Worm (Caenorhabditis elegans) whole organism, young adult: Measurements from ENCODE around the gene abt-4.

ENCODE experiments used
- B0336.3 ChIP-seq: fragments of 200-800 bp; sonication (Bioruptor generic); IDR thresholded peaks from 2 replicates; pipeline ENCODE4 v1.3.6; 2022; ENCODE audit warnings: missing genetic modification characterization, missing compliant biosample characterization
- F33H1.4 ChIP-seq: fragments of 200-800 bp; sonication (Bioruptor generic); IDR thresholded peaks from 2 replicates; pipeline ENCODE4 v1.3.6; 2022; ENCODE audit warnings: missing genetic modification reagents, missing genetic modification characterization, missing compliant biosample characterization
- F52B5.7 ChIP-seq: sonication (generic microtip); optimal IDR thresholded peaks from 2 replicates; lab custom pipeline; 2016; ENCODE audit warnings: mild to moderate bottlenecking, missing genetic modification characterization, missing compliant biosample characterization
- F57C9.4 ChIP-seq: sonication (generic microtip); optimal IDR thresholded peaks from 2 replicates; lab custom pipeline; 2017; ENCODE audit warnings: mild to moderate bottlenecking, missing genetic modification characterization, missing compliant biosample characterization
- Y53F4B.3 ChIP-seq: fragments of 200-800 bp; sonication (Bioruptor generic); IDR thresholded peaks from 2 replicates; pipeline ENCODE4 v1.3.6; 2022; ENCODE audit warnings: missing genetic modification reagents, missing genetic modification characterization, missing compliant biosample characterization
- aptf-2 ChIP-seq: fragments of 200-800 bp; sonication (Bioruptor generic); conservative IDR thresholded peaks from 2 replicates; pipeline ENCODE4 v1.3.6; 2022; ENCODE audit warnings: missing genetic modification reagents, missing genetic modification characterization, missing compliant biosample characterization
- atf-7 ChIP-seq: sonication (generic microtip); optimal IDR thresholded peaks from 2 replicates; lab custom pipeline; 2017; ENCODE audit warnings: mild to moderate bottlenecking, missing genetic modification characterization, missing compliant biosample characterization
- efl-1 ChIP-seq: fragments of 150-350 bp; optimal IDR thresholded peaks from 2 replicates; lab custom pipeline; 2014; ENCODE audit warnings: missing biosample characterization, missing genetic modification reagents, missing genetic modification characterization
- hmg-20 ChIP-seq: fragments of 200-800 bp; sonication (Bioruptor generic); IDR thresholded peaks from 2 replicates; pipeline ENCODE4 v1.3.6; 2022; ENCODE audit warnings: missing genetic modification reagents, missing genetic modification characterization, missing compliant biosample characterization
- let-607 ChIP-seq, 2 experiments: fragments of 200-800 bp in 1 of 2; sonication (Bioruptor generic) in 1 of 2; sonication (generic microtip) in 1 of 2; optimal IDR thresholded peaks; 2 replicates each; lab custom pipeline; 2016 to 2018; ENCODE audit warnings: mild to moderate bottlenecking in 2 of 2, missing compliant biosample characterization in 2 of 2, missing genetic modification characterization in 2 of 2, moderate library complexity in 2 of 2, missing genotype in 1 of 2
- lin-40 ChIP-seq: sonication (generic microtip); optimal IDR thresholded peaks from 2 replicates; lab custom pipeline; 2016; ENCODE audit warnings: missing genetic modification characterization, mild to moderate bottlenecking, missing compliant biosample characterization, missing genotype, missing genetic modification reagents
- lsl-1 ChIP-seq: fragments of 200-800 bp; sonication (Bioruptor generic); optimal IDR thresholded peaks from 2 replicates; lab custom pipeline; 2018; ENCODE audit warnings: mild to moderate bottlenecking, missing genetic modification characterization, moderate library complexity, missing compliant biosample characterization
- lsy-27 ChIP-seq: sonication (generic microtip); optimal IDR thresholded peaks from 2 replicates; lab custom pipeline; 2017; ENCODE audit warnings: missing genetic modification characterization, mild to moderate bottlenecking, missing compliant biosample characterization, antibody characterized with exemption, missing genotype, borderline replicate concordance; ENCODE audit not compliant: insufficient read depth
- nfya-1 ChIP-seq: sonication (generic microtip); optimal IDR thresholded peaks from 2 replicates; lab custom pipeline; 2017; ENCODE audit warnings: antibody characterized with exemption, missing compliant biosample characterization, missing genetic modification characterization, borderline replicate concordance; ENCODE audit not compliant: insufficient read depth
- nhr-80 ChIP-seq: sonication (generic microtip); optimal IDR thresholded peaks from 2 replicates; lab custom pipeline; 2016; ENCODE audit warnings: missing genetic modification characterization, missing compliant biosample characterization
- sea-2 ChIP-seq: fragments of 200-800 bp; sonication (Bioruptor generic); IDR thresholded peaks from 2 replicates; pipeline ENCODE4 v1.3.6; 2022; ENCODE audit warnings: missing genetic modification characterization, missing compliant biosample characterization
- snpc-3.4 ChIP-seq: sonication (generic microtip); optimal IDR thresholded peaks from 2 replicates; lab custom pipeline; 2017; ENCODE audit warnings: missing genetic modification characterization, mild to moderate bottlenecking, missing compliant biosample characterization, antibody characterized with exemption, moderate library complexity, missing genotype, missing genetic modification reagents
- somi-1 ChIP-seq: fragments of 200-800 bp; sonication (Bioruptor generic); optimal IDR thresholded peaks from 2 replicates; lab custom pipeline; 2018; ENCODE audit warnings: mild to moderate bottlenecking, missing genetic modification characterization, missing compliant biosample characterization
- xnd-1 ChIP-seq: sonication (generic microtip); optimal IDR thresholded peaks from 2 replicates; lab custom pipeline; 2016; ENCODE audit warnings: missing genotype, missing genetic modification reagents, missing genetic modification characterization, missing compliant biosample characterization
- zfh-2 ChIP-seq: fragments of 200-800 bp; sonication (Bioruptor generic); conservative IDR thresholded peaks from 2 replicates; pipeline ENCODE4 v1.3.6; 2022; ENCODE audit warnings: missing genetic modification reagents, missing genetic modification characterization, missing compliant biosample characterization
- ztf-25 ChIP-seq: fragments of 200-800 bp; sonication (Bioruptor generic); IDR thresholded peaks from 2 replicates; pipeline ENCODE4 v1.3.6; 2022; ENCODE audit warnings: missing genetic modification reagents, missing genetic modification characterization, missing compliant biosample characterization
- ztf-3 ChIP-seq: fragments of 200-800 bp; sonication (Bioruptor generic); optimal IDR thresholded peaks from 2 replicates; lab custom pipeline; 2018; ENCODE audit warnings: mild to moderate bottlenecking, missing genetic modification characterization, missing compliant biosample characterization

Gene abt-4

DNA sequence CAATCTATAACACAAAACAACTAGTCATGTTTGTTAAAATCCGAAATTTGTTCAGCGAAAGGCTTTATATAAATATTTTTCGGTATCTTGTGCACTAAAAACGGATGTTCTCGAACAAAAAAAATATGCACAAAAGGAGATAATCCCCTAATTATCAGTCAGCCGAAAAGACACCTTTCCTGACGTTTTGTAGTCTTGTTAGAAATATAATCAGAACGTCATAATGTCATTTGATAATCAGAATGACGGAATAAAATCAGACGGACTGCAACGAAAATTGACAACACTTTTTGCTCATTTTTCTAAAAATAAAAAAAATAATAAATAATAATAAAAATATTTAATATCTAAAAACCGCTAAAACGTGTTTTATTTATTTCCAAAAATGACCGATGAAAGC is 46.6 kb downstream of the abt-4 start:
- no peak for TF ChIP-seq B0336.3 (GFP tag; lab: Robert Waterston, UW)
- no peak for TF ChIP-seq lsy-27 (tag; lab: Kevin White, UChicago)
- no peak for TF ChIP-seq aptf-2 (GFP tag; lab: Robert Waterston, UW)
- no peak for TF ChIP-seq efl-1 (GFP tag; lab: Kevin White, UChicago)
- TF ChIP-seq ztf-25 (GFP tag; lab: Robert Waterston, UW) = no peak

DNA sequence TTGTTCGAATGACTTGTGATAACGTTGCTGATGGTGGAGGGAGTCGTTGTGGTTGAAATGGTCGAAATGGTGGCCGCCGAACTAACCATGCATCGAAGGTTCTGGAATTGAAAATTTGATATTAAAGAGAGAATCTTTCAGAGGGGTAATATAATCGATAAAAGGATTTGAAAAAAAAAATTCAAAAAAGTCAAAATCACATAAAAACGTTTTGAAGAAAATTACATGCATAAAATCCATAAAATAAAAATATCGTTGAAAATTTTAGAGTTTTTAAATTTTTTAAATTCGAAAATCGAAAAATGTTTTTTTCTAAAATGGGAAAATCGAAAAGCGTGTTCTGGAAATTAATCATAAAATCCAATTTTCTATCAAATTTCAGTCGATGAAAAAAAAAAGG is 48.9 kb downstream of the abt-4 start, which contains the start of gene npr-5:
Gene npr-5 (minus strand): TSS at position 101 of the 400 bp plus-strand sequence.
- TF ChIP-seq lsl-1 (GFP tag; lab: Kevin White, UChicago) = no peak
- no peak for TF ChIP-seq let-607 (tag; optimal IDR thresholded peaks at IDR 0.05; lab: Kevin White, UChicago)
- no peak for TF ChIP-seq nhr-80 (tag; lab: Kevin White, UChicago)
- no peak for TF ChIP-seq efl-1 (GFP tag; lab: Kevin White, UChicago)
- TF ChIP-seq aptf-2 (GFP tag; lab: Robert Waterston, UW) = no peak
- TF ChIP-seq lin-40 (tag; lab: Kevin White, UChicago) = no peak
- TF ChIP-seq F57C9.4 = no peak

DNA sequence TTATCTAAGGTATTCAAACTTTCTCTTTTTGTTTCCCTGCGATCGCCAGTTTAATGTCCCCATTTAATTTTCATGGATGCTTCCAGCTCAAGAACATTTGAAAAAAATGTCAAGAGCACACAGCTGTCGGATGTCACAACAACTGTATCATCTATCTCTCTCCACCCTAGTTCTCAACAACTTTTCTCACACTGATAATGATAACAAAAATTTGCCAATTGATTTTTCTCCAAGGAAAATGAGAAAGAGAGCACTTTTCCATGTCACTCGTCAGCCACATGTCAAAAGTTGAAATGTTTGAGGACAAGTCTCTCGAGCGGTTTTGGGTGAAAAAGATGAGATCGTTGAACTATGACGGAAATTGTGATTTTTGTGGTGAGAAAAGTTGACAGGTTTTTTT is 49.4 kb downstream of the abt-4 start:
- TF ChIP-seq hmg-20 = no peak
- no peak for TF ChIP-seq snpc-3.4 (tag; lab: Kevin White, UChicago)
- TF ChIP-seq sea-2 (GFP tag; lab: Robert Waterston, UW) = no peak
- TF ChIP-seq atf-7 (tag; lab: Kevin White, UChicago) = no peak
- TF ChIP-seq zfh-2 (GFP tag; lab: Robert Waterston, UW) = no peak
- TF ChIP-seq somi-1 = no peak
- no peak for TF ChIP-seq Y53F4B.3 (GFP tag; lab: Robert Waterston, UW)
- no peak for TF ChIP-seq F52B5.7 (tag; lab: Kevin White, UChicago)
- TF ChIP-seq ztf-3 (GFP tag; lab: Kevin White, UChicago) = no peak
- no peak for TF ChIP-seq efl-1 (GFP tag; lab: Kevin White, UChicago)
- TF ChIP-seq F33H1.4 (GFP tag; lab: Robert Waterston, UW) = no peak
- TF ChIP-seq nfya-1 (tag; lab: Kevin White, UChicago) = no peak
- no peak for TF ChIP-seq nhr-80 (tag; lab: Kevin White, UChicago)
- TF ChIP-seq xnd-1 (tag; lab: Kevin White, UChicago) = no peak
